Fruit fly (Drosophila melanogaster): ENCODE results near the gene pan.

pan gene

dm6 chr4:68949-69742, at the start of gene pan:
pan (plus strand) TSS chr4:69326.
- TF ChIP-seq CG8478 (optimal IDR thresholded peaks at IDR 0.05), result no peak
- no peak for TF ChIP-seq psq (optimal IDR thresholded peaks at IDR 0.05)
- TF ChIP-seq usp (GFP tag; optimal IDR thresholded peaks at IDR 0.05), result no peak
- no peak for TF ChIP-seq pan (optimal IDR thresholded peaks at IDR 0.05)
- TF ChIP-seq EcR (GFP tag; optimal IDR thresholded peaks at IDR 0.05), result no peak
- TF ChIP-seq Dll (optimal IDR thresholded peaks at IDR 0.05), result no peak

dm6 chr4:42352-42751, 26.8 kb upstream of the pan start:
- TF ChIP-seq usp (GFP tag; optimal IDR thresholded peaks at IDR 0.05), result no peak
- no peak for TF ChIP-seq CG8478 (optimal IDR thresholded peaks at IDR 0.05)
- no peak for TF ChIP-seq Dll (optimal IDR thresholded peaks at IDR 0.05)
- TF ChIP-seq pan (optimal IDR thresholded peaks at IDR 0.05), result no peak
- no peak for TF ChIP-seq EcR (GFP tag; optimal IDR thresholded peaks at IDR 0.05)
- TF ChIP-seq psq (optimal IDR thresholded peaks at IDR 0.05), result no peak

dm6 chr4:43179-43935, 25.8 kb upstream of the pan start, which contains the start of gene PlexB:
PlexB (minus strand) TSS chr4:43778.
- no peak for TF ChIP-seq CG8478 (optimal IDR thresholded peaks at IDR 0.05)
- TF ChIP-seq pan (optimal IDR thresholded peaks at IDR 0.05), result no peak
- TF ChIP-seq EcR (GFP tag; optimal IDR thresholded peaks at IDR 0.05), result no peak
- TF ChIP-seq psq (optimal IDR thresholded peaks at IDR 0.05), result no peak
- no peak for TF ChIP-seq usp (GFP tag; optimal IDR thresholded peaks at IDR 0.05)
- no peak for TF ChIP-seq Dll (optimal IDR thresholded peaks at IDR 0.05)

dm6 chr4:43936-44260, 25.2 kb upstream of the pan start:
- no peak for TF ChIP-seq EcR (GFP tag; optimal IDR thresholded peaks at IDR 0.05)
- TF ChIP-seq CG8478 (optimal IDR thresholded peaks at IDR 0.05), result no peak
- TF ChIP-seq psq (optimal IDR thresholded peaks at IDR 0.05), result no peak
- no peak for TF ChIP-seq pan (optimal IDR thresholded peaks at IDR 0.05)
- TF ChIP-seq usp (GFP tag; optimal IDR thresholded peaks at IDR 0.05), result no peak
- no peak for TF ChIP-seq Dll (optimal IDR thresholded peaks at IDR 0.05)

dm6 chr4:44780-45179, 24.3 kb upstream of the pan start:
- TF ChIP-seq pan (optimal IDR thresholded peaks at IDR 0.05) (no peak), CG8478 (optimal IDR thresholded peaks at IDR 0.05) (no peak)

dm6 chr4:46484-46883, 22.6 kb upstream of the pan start:
- TF ChIP-seq Dll (optimal IDR thresholded peaks at IDR 0.05), result no peak
- TF ChIP-seq pan (optimal IDR thresholded peaks at IDR 0.05), result no peak
- no peak for TF ChIP-seq psq (optimal IDR thresholded peaks at IDR 0.05)
- TF ChIP-seq CG8478 (optimal IDR thresholded peaks at IDR 0.05), result no peak
- TF ChIP-seq usp (GFP tag; optimal IDR thresholded peaks at IDR 0.05), result no peak
- TF ChIP-seq EcR (GFP tag; optimal IDR thresholded peaks at IDR 0.05), result no peak

- TF ChIP-seq Dll (optimal IDR thresholded peaks at IDR 0.05) (no peak), EcR (GFP tag; optimal IDR thresholded peaks at IDR 0.05) (no peak), pan (optimal IDR thresholded peaks at IDR 0.05) (no peak), psq (optimal IDR thresholded peaks at IDR 0.05) (no peak), CG8478 (optimal IDR thresholded peaks at IDR 0.05) (no peak), usp (GFP tag; optimal IDR thresholded peaks at IDR 0.05) (no peak)
Measured at dm6 chr4:46942-47527, 22.1 kb upstream of the pan start.

dm6 chr4:54633-55032, 14.5 kb upstream of the pan start:
- no peak for TF ChIP-seq pan (optimal IDR thresholded peaks at IDR 0.05)
- no peak for TF ChIP-seq usp (GFP tag; optimal IDR thresholded peaks at IDR 0.05)
- no peak for TF ChIP-seq psq (optimal IDR thresholded peaks at IDR 0.05)
- no peak for TF ChIP-seq CG8478 (optimal IDR thresholded peaks at IDR 0.05)
- TF ChIP-seq Dll (optimal IDR thresholded peaks at IDR 0.05), result no peak
- no peak for TF ChIP-seq EcR (GFP tag; optimal IDR thresholded peaks at IDR 0.05)

- TF ChIP-seq Dll (optimal IDR thresholded peaks at IDR 0.05), result no peak
- no peak for TF ChIP-seq EcR (GFP tag; optimal IDR thresholded peaks at IDR 0.05)
- no peak for TF ChIP-seq usp (GFP tag; optimal IDR thresholded peaks at IDR 0.05)
- no peak for TF ChIP-seq CG8478 (optimal IDR thresholded peaks at IDR 0.05)
- TF ChIP-seq pan (optimal IDR thresholded peaks at IDR 0.05), result no peak
- TF ChIP-seq psq (optimal IDR thresholded peaks at IDR 0.05), result no peak
Measured at dm6 chr4:56242-57159, 12.6 kb upstream of the pan start, which contains the start of gene ci. ci (minus strand) TSS chr4:57041.

dm6 chr4:58896-59525, 10.1 kb upstream of the pan start:
- TF ChIP-seq psq (optimal IDR thresholded peaks at IDR 0.05), result no peak
- TF ChIP-seq pan (optimal IDR thresholded peaks at IDR 0.05), result no peak
- TF ChIP-seq CG8478 (optimal IDR thresholded peaks at IDR 0.05), result no peak
- TF ChIP-seq Dll (optimal IDR thresholded peaks at IDR 0.05), result no peak
- TF ChIP-seq EcR (GFP tag; optimal IDR thresholded peaks at IDR 0.05), result no peak
- no peak for TF ChIP-seq usp (GFP tag; optimal IDR thresholded peaks at IDR 0.05)
